Worm (Caenorhabditis elegans) whole organism, mixed stage, embryonic: ENCODE data around the gene fbxb-75.

Experiments used
- bed-3 ChIP-seq: fragments of 200-800 bp; sonication (Bioruptor generic); optimal IDR thresholded peaks from 3 replicates; lab custom pipeline; 2018; ENCODE audit warnings: mild to moderate bottlenecking, missing genetic modification characterization, moderate library complexity, missing compliant biosample characterization
- blmp-1 ChIP-seq: fragments of 150-350 bp; optimal IDR thresholded peaks from 2 replicates; lab custom pipeline; 2014; ENCODE audit warnings: missing biosample characterization, missing genetic modification characterization
- ceh-39 ChIP-seq: fragments of 150-350 bp; optimal IDR thresholded peaks from 2 replicates; lab custom pipeline; 2014; ENCODE audit warnings: missing biosample characterization, missing genetic modification characterization
- ceh-43 ChIP-seq: fragments of 200-800 bp; sonication (Bioruptor generic); optimal IDR thresholded peaks from 2 replicates; lab custom pipeline; 2018; ENCODE audit warnings: mild to moderate bottlenecking, missing genetic modification characterization, moderate library complexity, missing compliant biosample characterization
- ceh-83 ChIP-seq: fragments of 200-800 bp; sonication (Bioruptor generic); optimal IDR thresholded peaks from 2 replicates; lab custom pipeline; 2018; ENCODE audit warnings: mild to moderate bottlenecking, missing genetic modification characterization, missing compliant biosample characterization
- ces-1 ChIP-seq: fragments of 150-350 bp; optimal IDR thresholded peaks from 2 replicates; lab custom pipeline; 2014; ENCODE audit warnings: missing biosample characterization, missing genetic modification reagents, missing genetic modification characterization
- cnd-1 ChIP-seq: fragments of 200-800 bp; sonication (Bioruptor generic); optimal IDR thresholded peaks from 2 replicates; lab custom pipeline; 2018; ENCODE audit warnings: mild to moderate bottlenecking, missing genetic modification characterization, missing compliant biosample characterization
- elt-1 ChIP-seq: sonication (generic microtip); optimal IDR thresholded peaks from 2 replicates; lab custom pipeline; 2017; ENCODE audit warnings: missing genetic modification characterization, mild to moderate bottlenecking, missing compliant biosample characterization, antibody characterized with exemption, moderate library complexity, borderline replicate concordance; ENCODE audit not compliant: insufficient read depth
- elt-3 ChIP-seq: fragments of 150-350 bp; optimal IDR thresholded peaks from 2 replicates; lab custom pipeline; 2014; ENCODE audit warnings: missing biosample characterization, missing genetic modification characterization
- flh-1 ChIP-seq: fragments of 200-800 bp; sonication (Bioruptor generic); optimal IDR thresholded peaks from 2 replicates; lab custom pipeline; 2018; ENCODE audit warnings: mild to moderate bottlenecking, missing genetic modification characterization, moderate library complexity, missing compliant biosample characterization
- ham-2 ChIP-seq: fragments of 200-800 bp; sonication (Bioruptor generic); optimal IDR thresholded peaks from 2 replicates; lab custom pipeline; 2018; ENCODE audit warnings: mild to moderate bottlenecking, missing genetic modification characterization, missing compliant biosample characterization
- hlh-1 ChIP-seq: fragments of 150-350 bp; optimal IDR thresholded peaks from 2 replicates; lab custom pipeline; 2014; ENCODE audit warnings: missing biosample characterization, missing genetic modification reagents, missing genetic modification characterization
- lin-13 ChIP-seq: fragments of 150-350 bp; optimal IDR thresholded peaks from 2 replicates; lab custom pipeline; 2014; ENCODE audit warnings: missing biosample characterization, missing genetic modification characterization
- lin-32 ChIP-seq: fragments of 200-800 bp; sonication (Bioruptor generic); optimal IDR thresholded peaks from 2 replicates; lab custom pipeline; 2018; ENCODE audit warnings: mild to moderate bottlenecking, missing genetic modification characterization, missing compliant biosample characterization
- lsy-2 ChIP-seq: fragments of 150-350 bp; optimal IDR thresholded peaks from 2 replicates; lab custom pipeline; 2014; ENCODE audit warnings: missing biosample characterization, missing genetic modification characterization
- mab-5 ChIP-seq: fragments of 150-350 bp; optimal IDR thresholded peaks from 2 replicates; lab custom pipeline; 2014; ENCODE audit warnings: missing biosample characterization, missing genetic modification characterization
- mep-1 ChIP-seq: fragments of 150-350 bp; optimal IDR thresholded peaks from 2 replicates; lab custom pipeline; 2017; ENCODE audit warnings: missing biosample characterization, missing genetic modification reagents, missing genetic modification characterization, inconsistent platforms
- nhr-12 ChIP-seq: fragments of 150-350 bp; optimal IDR thresholded peaks from 2 replicates; lab custom pipeline; 2014; ENCODE audit warnings: missing biosample characterization, missing genetic modification characterization
- nhr-2 ChIP-seq: fragments of 150-350 bp; optimal IDR thresholded peaks from 2 replicates; lab custom pipeline; 2014; ENCODE audit warnings: missing biosample characterization, missing genetic modification characterization
- nhr-237 ChIP-seq: fragments of 150-350 bp; optimal IDR thresholded peaks from 2 replicates; lab custom pipeline; 2014; ENCODE audit warnings: missing biosample characterization, missing genetic modification characterization
- nhr-28 ChIP-seq: fragments of 150-350 bp; optimal IDR thresholded peaks from 2 replicates; lab custom pipeline; 2014; ENCODE audit warnings: missing biosample characterization, missing genetic modification characterization
- nhr-76 ChIP-seq: sonication (generic microtip); optimal IDR thresholded peaks from 2 replicates; lab custom pipeline; 2017; ENCODE audit warnings: missing biosample characterization, missing genetic modification characterization
- pha-4 ChIP-seq: fragments of 150-350 bp; optimal IDR thresholded peaks from 2 replicates; lab custom pipeline; 2018; ENCODE audit warnings: missing biosample characterization, missing genetic modification reagents, missing genetic modification characterization
- sem-2 ChIP-seq: fragments of 200-800 bp; sonication (Bioruptor generic); optimal IDR thresholded peaks from 2 replicates; lab custom pipeline; 2018; ENCODE audit warnings: mild to moderate bottlenecking, missing genetic modification characterization, missing compliant biosample characterization
- snpc-4 ChIP-seq: fragments of 150-350 bp; optimal IDR thresholded peaks from 2 replicates; lab custom pipeline; 2014; ENCODE audit warnings: missing biosample characterization, missing genetic modification characterization
- sptf-1 ChIP-seq: sonication (generic microtip); optimal IDR thresholded peaks from 2 replicates; lab custom pipeline; 2017; ENCODE audit warnings: mild to moderate bottlenecking, missing genetic modification characterization, moderate library complexity, missing compliant biosample characterization
- unc-120 ChIP-seq: sonication (generic microtip); optimal IDR thresholded peaks from 2 replicates; lab custom pipeline; 2017; ENCODE audit warnings: missing genetic modification characterization, missing compliant biosample characterization; ENCODE audit not compliant: poor library complexity, severe bottlenecking
- unc-39 ChIP-seq: fragments of 150-350 bp; optimal IDR thresholded peaks from 2 replicates; lab custom pipeline; 2014; ENCODE audit warnings: missing biosample characterization, missing genetic modification characterization
- zip-8 ChIP-seq: fragments of 150-350 bp; optimal IDR thresholded peaks from 2 replicates; lab custom pipeline; 2014; ENCODE audit warnings: missing biosample characterization, missing genetic modification characterization
- ztf-11 ChIP-seq: fragments of 150-350 bp; optimal IDR thresholded peaks from 2 replicates; lab custom pipeline; 2014; ENCODE audit warnings: missing biosample characterization, missing genetic modification characterization

Gene fbxb-75

ce11 chrIV:4481298-4481697 is 40.3 kb upstream of the fbxb-75 start:
- no peak for TF ChIP-seq lin-13 (tag; lab: Kevin White, UChicago)
- no peak for TF ChIP-seq nhr-237 (tag; lab: Kevin White, UChicago)
- no peak for TF ChIP-seq ceh-83 (GFP tag; lab: Kevin White, UChicago)
- TF ChIP-seq blmp-1: no peak
- TF ChIP-seq elt-1 (tag; lab: Kevin White, UChicago): no peak
- TF ChIP-seq ces-1 (GFP tag; lab: Kevin White, UChicago): no peak
- TF ChIP-seq sem-2 (GFP tag; lab: Kevin White, UChicago): no peak
- TF ChIP-seq ceh-43 (GFP tag; lab: Kevin White, UChicago): no peak
- no peak for TF ChIP-seq nhr-76 (tag; lab: Kevin White, UChicago)
- TF ChIP-seq nhr-28 (tag; lab: Kevin White, UChicago): no peak
- no peak for TF ChIP-seq lin-32
- TF ChIP-seq lsy-2 (tag; lab: Kevin White, UChicago): no peak
- TF ChIP-seq sptf-1: no peak
- TF ChIP-seq bed-3 (GFP tag; lab: Kevin White, UChicago): no peak
- no peak for TF ChIP-seq ham-2 (GFP tag; lab: Kevin White, UChicago)
- TF ChIP-seq zip-8 (tag; lab: Kevin White, UChicago): no peak
- no peak for TF ChIP-seq elt-3 (tag; lab: Kevin White, UChicago)
- no peak for TF ChIP-seq cnd-1 (tag; lab: Kevin White, UChicago)

ce11 chrIV:4480027-4480426 is 39.0 kb upstream of the fbxb-75 start, which contains the start of gene M01H9.10:
Gene M01H9.10, minus strand, starts transcription at chrIV:4480127.
- TF ChIP-seq mep-1 (tag; lab: Kevin White, UChicago): no peak
- no peak for TF ChIP-seq ztf-11 (tag; lab: Kevin White, UChicago)
- TF ChIP-seq unc-120 (tag; lab: Kevin White, UChicago): no peak
- TF ChIP-seq lsy-2 (tag; lab: Kevin White, UChicago): no peak
- no peak for TF ChIP-seq lin-13 (tag; lab: Kevin White, UChicago)
- no peak for TF ChIP-seq ceh-83 (GFP tag; lab: Kevin White, UChicago)
- no peak for TF ChIP-seq ces-1 (GFP tag; lab: Kevin White, UChicago)
- TF ChIP-seq nhr-76 (tag; lab: Kevin White, UChicago): no peak
- no peak for TF ChIP-seq pha-4 (tag; lab: Kevin White, UChicago)
- no peak for TF ChIP-seq flh-1 (GFP tag; lab: Kevin White, UChicago)
- TF ChIP-seq hlh-1: no peak

- TF ChIP-seq ceh-83 (GFP tag; lab: Kevin White, UChicago): no peak
- no peak for TF ChIP-seq unc-120 (tag; lab: Kevin White, UChicago)
- no peak for TF ChIP-seq zip-8 (tag; lab: Kevin White, UChicago)
- TF ChIP-seq elt-1 (tag; lab: Kevin White, UChicago): no peak
- TF ChIP-seq, all 35 proteins: peak for 0
These were observed 37.6 kb upstream of the fbxb-75 start for ce11 chrIV:4478612-4479011.

- TF ChIP-seq lin-13 (tag; lab: Kevin White, UChicago): no peak
- TF ChIP-seq ceh-39 (tag; lab: Kevin White, UChicago): no peak
- TF ChIP-seq zip-8 (tag; lab: Kevin White, UChicago): no peak
- no peak for TF ChIP-seq nhr-12 (tag; lab: Kevin White, UChicago)
- TF ChIP-seq mab-5 (tag; lab: Kevin White, UChicago): no peak
- TF ChIP-seq elt-1 (tag; lab: Kevin White, UChicago): no peak
- no peak for TF ChIP-seq nhr-2
- TF ChIP-seq mep-1 (tag; lab: Kevin White, UChicago): peak; percentile 19
- TF ChIP-seq lsy-2 (tag; lab: Kevin White, UChicago): no peak
- no peak for TF ChIP-seq ham-2 (GFP tag; lab: Kevin White, UChicago)
- no peak for TF ChIP-seq unc-39
- TF ChIP-seq nhr-237 (tag; lab: Kevin White, UChicago): no peak
- no peak for TF ChIP-seq snpc-4 (tag; lab: Kevin White, UChicago)
- TF ChIP-seq unc-120 (tag; lab: Kevin White, UChicago): peak; percentile 35
- TF ChIP-seq bed-3 (GFP tag; lab: Kevin White, UChicago): no peak
These were observed 36.1 kb upstream of the fbxb-75 start, which contains the start of gene M01H9.3 for ce11 chrIV:4477009-4477471. Gene M01H9.3, minus strand, starts transcription at chrIV:4477059.
